Worm (Caenorhabditis elegans) whole organism, L2 larva: ENCODE data around the gene nlp-82.

Experiments used
- C34F6.9 ChIP-seq: fragments of 150-350 bp; optimal IDR thresholded peaks from 2 replicates; lab custom pipeline; 2014; ENCODE audit warnings: missing biosample characterization, missing genetic modification characterization
- F13H6.1 ChIP-seq: sonication (generic microtip); optimal IDR thresholded peaks from 2 replicates; lab custom pipeline; 2016; ENCODE audit warnings: missing genetic modification characterization, missing compliant biosample characterization
- R02D3.7 ChIP-seq: fragments of 150-350 bp; optimal IDR thresholded peaks from 2 replicates; lab custom pipeline; 2014; ENCODE audit warnings: missing biosample characterization, missing genetic modification characterization
- Y55F3AM.14 ChIP-seq: fragments of 200-800 bp; sonication (Bioruptor generic); optimal IDR thresholded peaks from 2 replicates; lab custom pipeline; 2018; ENCODE audit warnings: mild to moderate bottlenecking, missing genetic modification characterization, missing compliant biosample characterization
- ZK546.5 ChIP-seq: sonication (generic microtip); optimal IDR thresholded peaks from 2 replicates; lab custom pipeline; 2017; ENCODE audit warnings: missing biosample characterization, missing genetic modification characterization
- ama-1 ChIP-seq: fragments of 150-350 bp; optimal IDR thresholded peaks from 2 replicates; lab custom pipeline; 2018; ENCODE audit warnings: inconsistent platforms
- blmp-1 ChIP-seq: sonication (generic microtip); optimal IDR thresholded peaks from 2 replicates; lab custom pipeline; 2017; ENCODE audit warnings: missing genetic modification characterization, mild to moderate bottlenecking, missing compliant biosample characterization, antibody characterized with exemption, moderate library complexity; ENCODE audit not compliant: insufficient read depth
- crh-2 ChIP-seq: sonication (generic microtip); optimal IDR thresholded peaks from 2 replicates; lab custom pipeline; 2017; ENCODE audit warnings: missing biosample characterization, missing genetic modification characterization
- elt-1 ChIP-seq: fragments of 150-350 bp; optimal IDR thresholded peaks from 2 replicates; lab custom pipeline; 2014; ENCODE audit warnings: missing biosample characterization, missing genetic modification characterization
- elt-3 ChIP-seq: sonication (generic microtip); optimal IDR thresholded peaks from 2 replicates; lab custom pipeline; 2017; ENCODE audit warnings: missing biosample characterization, missing genetic modification characterization
- fos-1 ChIP-seq: fragments of 150-350 bp; optimal IDR thresholded peaks from 2 replicates; lab custom pipeline; 2014; ENCODE audit warnings: missing biosample characterization, missing genetic modification characterization
- lin-13 ChIP-seq: fragments of 150-350 bp; optimal IDR thresholded peaks from 2 replicates; lab custom pipeline; 2014; ENCODE audit warnings: missing biosample characterization, missing genetic modification reagents, missing genetic modification characterization
- lin-39 ChIP-seq: fragments of 150-350 bp; optimal IDR thresholded peaks from 2 replicates; lab custom pipeline; 2014; ENCODE audit warnings: missing biosample characterization, missing genetic modification reagents, missing genetic modification characterization
- lsy-2 ChIP-seq, 2 experiments: fragments of 150-350 bp in 1 of 2; sonication (generic microtip) in 1 of 2; optimal IDR thresholded peaks; 2 replicates each; lab custom pipeline; 2014 to 2017; ENCODE audit warnings: missing biosample characterization in 2 of 2, missing genetic modification characterization in 2 of 2
- mab-5 ChIP-seq: fragments of 150-350 bp; optimal IDR thresholded peaks from 2 replicates; lab custom pipeline; 2014; ENCODE audit warnings: missing biosample characterization, missing genetic modification characterization
- mbf-1 ChIP-seq: sonication (generic microtip); optimal IDR thresholded peaks from 2 replicates; lab custom pipeline; 2017; ENCODE audit warnings: missing biosample characterization, missing genetic modification characterization
- nhr-10 ChIP-seq: sonication (generic microtip); optimal IDR thresholded peaks from 2 replicates; lab custom pipeline; 2017; ENCODE audit warnings: missing biosample characterization, missing genetic modification characterization
- nhr-12 ChIP-seq: fragments of 150-350 bp; optimal IDR thresholded peaks from 2 replicates; lab custom pipeline; 2014; ENCODE audit warnings: missing biosample characterization, missing genetic modification characterization
- nhr-237 ChIP-seq: fragments of 150-350 bp; optimal IDR thresholded peaks from 2 replicates; lab custom pipeline; 2014; ENCODE audit warnings: missing biosample characterization, missing genetic modification characterization
- nhr-6 ChIP-seq: fragments of 150-350 bp; optimal IDR thresholded peaks from 2 replicates; lab custom pipeline; 2014; ENCODE audit warnings: missing biosample characterization, missing genetic modification characterization
- peb-1 ChIP-seq: fragments of 150-350 bp; optimal IDR thresholded peaks from 2 replicates; lab custom pipeline; 2014; ENCODE audit warnings: missing biosample characterization, missing genetic modification characterization
- skn-1 ChIP-seq: sonication (generic microtip); optimal IDR thresholded peaks from 2 replicates; lab custom pipeline; 2017; ENCODE audit warnings: missing biosample characterization, missing genetic modification characterization
- sma-3 ChIP-seq: sonication (generic microtip); optimal IDR thresholded peaks from 2 replicates; lab custom pipeline; 2016; ENCODE audit warnings: missing genetic modification reagents, missing genetic modification characterization, missing compliant biosample characterization
- sma-9 ChIP-seq, 2 experiments: fragments of 150-350 bp in 1 of 2; sonication (generic microtip) in 1 of 2; optimal IDR thresholded peaks; 2 replicates each; lab custom pipeline; 2014 to 2016; ENCODE audit warnings: missing genetic modification characterization in 2 of 2, mild to moderate bottlenecking in 1 of 2, missing biosample characterization in 1 of 2, missing compliant biosample characterization in 1 of 2, missing genetic modification reagents in 1 of 2, moderate library complexity in 1 of 2
- snpc-4 ChIP-seq: fragments of 150-350 bp; optimal IDR thresholded peaks from 2 replicates; lab custom pipeline; 2014; ENCODE audit warnings: missing biosample characterization, missing genetic modification characterization
- unc-55 ChIP-seq: fragments of 150-350 bp; sonication (generic microtip); optimal IDR thresholded peaks from 3 replicates; lab custom pipeline; 2014; ENCODE audit warnings: missing biosample characterization, missing genetic modification reagents, missing genetic modification characterization
- unc-62 ChIP-seq: fragments of 150-350 bp; optimal IDR thresholded peaks from 2 replicates; lab custom pipeline; 2014; ENCODE audit warnings: missing biosample characterization, missing genetic modification reagents, missing genetic modification characterization
- zag-1 ChIP-seq: fragments of 150-350 bp; optimal IDR thresholded peaks from 2 replicates; lab custom pipeline; 2014; ENCODE audit warnings: missing biosample characterization, missing genetic modification characterization
- ztf-11 ChIP-seq: sonication (generic microtip); optimal IDR thresholded peaks from 2 replicates; lab custom pipeline; 2017; ENCODE audit warnings: missing biosample characterization, missing genetic modification characterization

Gene nlp-82

DNA sequence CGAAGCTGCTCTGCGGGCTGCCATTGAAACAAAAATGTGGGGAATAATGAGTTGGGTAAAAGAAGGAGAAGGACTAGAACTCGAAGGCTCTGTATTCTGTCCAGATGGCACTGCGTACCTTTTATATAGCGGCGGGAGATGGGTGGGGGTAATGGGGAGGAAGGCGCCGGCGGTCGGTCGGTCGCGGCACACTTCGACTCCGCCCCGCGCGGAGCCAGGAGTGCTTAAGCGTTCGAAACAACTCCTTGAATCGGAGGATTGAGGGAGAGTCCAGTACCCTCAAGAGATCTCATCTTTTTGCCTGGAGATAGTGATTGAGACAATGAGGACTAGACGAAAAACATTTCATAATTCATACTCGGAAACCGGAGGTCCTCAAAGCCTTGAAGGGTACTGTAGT is 27.0 kb downstream of the nlp-82 start, which contains the start of gene abu-14:
Gene abu-14 (minus strand): TSS at position 81 of the 400 bp plus-strand sequence.
- no peak for TF ChIP-seq sma-3

- TF ChIP-seq lin-13 (GFP tag; lab: Kevin White, UChicago) = no peak
- TF ChIP-seq crh-2 (tag; lab: Kevin White, UChicago) = no peak
- TF ChIP-seq elt-3 (tag; lab: Kevin White, UChicago) = no peak
- TF ChIP-seq ztf-11 (tag; lab: Kevin White, UChicago) = no peak
- no peak for TF ChIP-seq nhr-237
Observed at ce11 chrII:9222969-9223368, 31.1 kb downstream of the nlp-82 start, which contains the start of gene ZK1067.3. TSS of gene ZK1067.3 (plus strand) at chrII:9223269.

ce11 chrII:9213055-9213708 is 40.9 kb downstream of the nlp-82 start, which contains the start of gene znfx-1:
TSS of gene znfx-1 (plus strand) at chrII:9213658.
- TF ChIP-seq ama-1 (lab: Kevin White, UChicago) (no peak), unc-55 (peak; percentile 17)

ce11 chrII:9211684-9212083 is 42.4 kb downstream of the nlp-82 start:
- no peak for TF ChIP-seq lin-39
- TF ChIP-seq lsy-2 (tag; optimal IDR thresholded peaks at IDR 0.05; lab: Kevin White, UChicago) = peak in 1 of 2 experiments; percentile 62
- TF ChIP-seq nhr-10 (tag; lab: Kevin White, UChicago) = no peak
- TF ChIP-seq C34F6.9 (tag; lab: Kevin White, UChicago) = no peak
- TF ChIP-seq blmp-1 (tag; lab: Kevin White, UChicago) = no peak
- TF ChIP-seq nhr-237 = no peak
- TF ChIP-seq zag-1 (tag; lab: Kevin White, UChicago) = no peak
- TF ChIP-seq mbf-1 (tag; lab: Kevin White, UChicago) = no peak
- no peak for TF ChIP-seq nhr-12 (tag; lab: Kevin White, UChicago)
- TF ChIP-seq Y55F3AM.14 = no peak
- no peak for TF ChIP-seq R02D3.7
- TF ChIP-seq unc-62 (GFP tag; lab: Kevin White, UChicago) = no peak
- TF ChIP-seq crh-2 (tag; lab: Kevin White, UChicago) = peak; percentile 41
- peak; percentile 48 for TF ChIP-seq sma-9 (GFP tag; optimal IDR thresholded peaks at IDR 0.05; lab: Kevin White, UChicago)
- no peak for TF ChIP-seq sma-9 (tag; optimal IDR thresholded peaks at IDR 0.05; lab: Kevin White, UChicago)
- TF ChIP-seq snpc-4 (tag; lab: Kevin White, UChicago) = peak; percentile 94
- no peak for TF ChIP-seq peb-1
- TF ChIP-seq sma-3 = peak; percentile 38
- TF ChIP-seq elt-3 (tag; lab: Kevin White, UChicago) = no peak
- no peak for TF ChIP-seq nhr-6
- TF ChIP-seq mab-5 (tag; lab: Kevin White, UChicago) = peak; percentile 22
- no peak for TF ChIP-seq elt-1
- TF ChIP-seq skn-1 (tag; lab: Kevin White, UChicago) = no peak
- TF ChIP-seq fos-1 (tag; lab: Kevin White, UChicago) = peak; percentile 11
- TF ChIP-seq ZK546.5 (tag; lab: Kevin White, UChicago) = no peak
- peak; percentile 28 for TF ChIP-seq F13H6.1 (tag; lab: Kevin White, UChicago)
- TF ChIP-seq, all 48 proteins: peak for 8

ce11 chrII:9210076-9210475 is 44.0 kb downstream of the nlp-82 start, which contains the start of gene ZK1067.4:
TSS of gene ZK1067.4 (plus strand) at chrII:9210376.
- TF ChIP-seq C34F6.9 (tag; lab: Kevin White, UChicago) (no peak), skn-1 (tag; lab: Kevin White, UChicago) (no peak)
